Worm (Caenorhabditis elegans): Measurements from ENCODE around the gene Y73B6BL.22.

The Y73B6BL.22 gene

ce11 chrIV:6395190-6395589, 21.3 kb downstream of the Y73B6BL.22 start:
- TF ChIP-seq ama-1 (optimal IDR thresholded peaks at IDR 0.05) (no peak), tbx-11 (GFP tag; IDR thresholded peaks at IDR 0.05) (no peak), flt-1 (GFP tag; IDR thresholded peaks at IDR 0.05) (no peak), tbx-37 (GFP tag; conservative IDR thresholded peaks at IDR 0.05) (no peak), hmg-4 (GFP tag; optimal IDR thresholded peaks at IDR 0.05) (no peak)

ce11 chrIV:6393329-6393728, 23.1 kb downstream of the Y73B6BL.22 start:
- TF ChIP-seq hmg-4 (GFP tag; optimal IDR thresholded peaks at IDR 0.05), result no peak
- no peak for TF ChIP-seq tbx-11 (GFP tag; IDR thresholded peaks at IDR 0.05)
- no peak for TF ChIP-seq ceh-36 (tag; optimal IDR thresholded peaks at IDR 0.05)

ce11 chrIV:6391566-6391965, 24.9 kb downstream of the Y73B6BL.22 start:
- TF ChIP-seq aly-1 (tag; optimal IDR thresholded peaks at IDR 0.05) (no peak), scrt-1 (GFP tag; IDR thresholded peaks at IDR 0.05) (no peak), B0310.2 (tag; optimal IDR thresholded peaks at IDR 0.05) (no peak), hmg-4 (GFP tag; optimal IDR thresholded peaks at IDR 0.05) (no peak), ama-1 (optimal IDR thresholded peaks at IDR 0.05) (no peak), ceh-36 (tag; optimal IDR thresholded peaks at IDR 0.05) (no peak), pes-1 (GFP tag; IDR thresholded peaks at IDR 0.05) (no peak), hmbx-1 (tag; optimal IDR thresholded peaks at IDR 0.05) (no peak), tbx-11 (GFP tag; IDR thresholded peaks at IDR 0.05) (no peak), flt-1 (GFP tag; IDR thresholded peaks at IDR 0.05) (no peak), tra-4 (tag; optimal IDR thresholded peaks at IDR 0.05) (no peak), ets-7 (tag; optimal IDR thresholded peaks at IDR 0.05) (no peak), ceh-13 (GFP tag; optimal IDR thresholded peaks at IDR 0.05) (no peak), sea-1 (GFP tag; conservative IDR thresholded peaks at IDR 0.05) (no peak), hnd-1 (tag; optimal IDR thresholded peaks at IDR 0.05) (no peak), tbx-37 (GFP tag; conservative IDR thresholded peaks at IDR 0.05) (no peak)

- TF ChIP-seq F13C5.2 (tag; optimal IDR thresholded peaks at IDR 0.05), result no peak
- TF ChIP-seq aly-1 (tag; optimal IDR thresholded peaks at IDR 0.05), result no peak
- TF ChIP-seq tbx-37 (GFP tag; conservative IDR thresholded peaks at IDR 0.05), result no peak
- TF ChIP-seq ceh-13 (GFP tag; optimal IDR thresholded peaks at IDR 0.05), result no peak
- no peak for TF ChIP-seq tra-4 (tag; optimal IDR thresholded peaks at IDR 0.05)
These were observed 27.9 kb downstream of the Y73B6BL.22 start for ce11 chrIV:6388550-6388949.

DNA sequence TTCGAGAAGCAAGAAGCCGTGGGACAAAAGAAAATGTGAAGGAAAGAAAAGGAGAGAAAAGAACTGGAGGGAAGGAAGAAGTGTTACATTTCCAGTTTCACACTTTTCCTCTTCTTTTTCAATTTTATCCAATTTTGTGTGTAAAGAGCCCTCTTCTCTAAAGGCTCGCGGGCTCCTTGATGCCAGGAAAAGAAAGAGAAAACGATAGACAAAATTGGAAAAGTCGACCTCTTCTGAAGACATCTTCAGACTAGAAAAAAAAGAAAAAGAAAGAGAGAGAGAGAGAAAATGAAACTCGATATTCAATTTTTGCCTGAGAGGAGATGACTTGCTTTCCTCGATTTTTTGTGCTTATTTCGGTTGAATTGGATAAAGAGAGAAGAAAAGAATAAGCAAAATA, 31.4 kb downstream of the Y73B6BL.22 start:
- no peak for TF ChIP-seq hmg-4 (GFP tag; optimal IDR thresholded peaks at IDR 0.05)
- TF ChIP-seq tbx-37 (GFP tag; conservative IDR thresholded peaks at IDR 0.05), result no peak
- no peak for TF ChIP-seq flt-1 (GFP tag; IDR thresholded peaks at IDR 0.05)

- TF ChIP-seq flt-1 (GFP tag; IDR thresholded peaks at IDR 0.05) (no peak), ama-1 (optimal IDR thresholded peaks at IDR 0.05) (no peak), scrt-1 (GFP tag; IDR thresholded peaks at IDR 0.05) (no peak), hmg-4 (GFP tag; optimal IDR thresholded peaks at IDR 0.05) (no peak), ceh-36 (tag; optimal IDR thresholded peaks at IDR 0.05) (no peak), hnd-1 (tag; optimal IDR thresholded peaks at IDR 0.05) (no peak), B0310.2 (tag; optimal IDR thresholded peaks at IDR 0.05) (no peak), pes-1 (GFP tag; IDR thresholded peaks at IDR 0.05) (no peak)
These were observed 32.5 kb downstream of the Y73B6BL.22 start, which contains the start of gene shl-1 for ce11 chrIV:6383970-6384369. Gene shl-1, minus strand, starts transcription at chrIV:6384070.

- TF ChIP-seq hmg-4 (GFP tag; optimal IDR thresholded peaks at IDR 0.05) (no peak), ama-1 (optimal IDR thresholded peaks at IDR 0.05) (no peak), sea-1 (GFP tag; conservative IDR thresholded peaks at IDR 0.05) (no peak)
These were observed 38.1 kb downstream of the Y73B6BL.22 start for ce11 chrIV:6378398-6378797.

DNA sequence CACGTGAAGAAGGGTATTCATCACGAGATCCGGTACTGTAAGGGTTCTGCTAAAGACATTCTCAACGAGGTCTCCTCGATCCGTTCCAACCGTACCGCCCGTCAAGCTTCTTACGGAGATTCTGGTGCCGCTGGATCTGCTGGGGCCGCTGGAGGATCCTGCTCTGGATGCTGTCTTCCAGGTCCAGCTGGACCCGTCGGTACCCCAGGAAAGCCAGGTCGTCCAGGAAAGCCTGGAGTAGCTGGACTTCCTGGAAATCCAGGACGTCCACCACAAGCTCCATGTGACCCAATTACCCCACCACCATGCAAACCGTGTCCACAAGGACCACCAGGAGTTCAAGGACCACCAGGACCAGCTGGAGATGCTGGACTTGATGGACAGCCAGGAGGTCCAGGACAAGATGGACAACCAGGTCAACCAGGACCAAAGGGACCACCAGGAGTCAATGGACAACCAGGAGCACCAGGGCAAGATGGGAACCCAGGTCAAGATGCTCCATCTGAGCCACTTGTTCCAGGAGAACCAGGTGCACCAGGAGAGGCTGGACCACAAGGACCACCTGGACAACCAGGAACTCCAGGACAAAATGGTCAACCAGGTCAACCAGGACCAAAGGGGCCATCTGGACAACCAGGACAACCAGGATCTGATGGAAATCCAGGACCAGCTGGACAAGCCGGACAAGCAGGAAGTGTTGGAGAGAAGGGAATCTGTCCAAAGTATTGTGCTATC, 39.0 kb downstream of the Y73B6BL.22 start:
- TF ChIP-seq ceh-36 (tag; optimal IDR thresholded peaks at IDR 0.05) (no peak), tra-4 (tag; optimal IDR thresholded peaks at IDR 0.05) (no peak), sea-1 (GFP tag; conservative IDR thresholded peaks at IDR 0.05) (no peak), tbx-11 (GFP tag; IDR thresholded peaks at IDR 0.05) (no peak), F13C5.2 (tag; optimal IDR thresholded peaks at IDR 0.05) (no peak), tbx-37 (GFP tag; conservative IDR thresholded peaks at IDR 0.05) (no peak), aly-1 (tag; optimal IDR thresholded peaks at IDR 0.05) (no peak), ama-1 (optimal IDR thresholded peaks at IDR 0.05) (no peak), hnd-1 (tag; optimal IDR thresholded peaks at IDR 0.05) (no peak), hmg-4 (GFP tag; optimal IDR thresholded peaks at IDR 0.05) (no peak), ets-7 (tag; optimal IDR thresholded peaks at IDR 0.05) (no peak), hmbx-1 (tag; optimal IDR thresholded peaks at IDR 0.05) (no peak), B0310.2 (tag; optimal IDR thresholded peaks at IDR 0.05) (no peak), ceh-13 (GFP tag; optimal IDR thresholded peaks at IDR 0.05) (no peak), flt-1 (GFP tag; IDR thresholded peaks at IDR 0.05) (no peak), scrt-1 (GFP tag; IDR thresholded peaks at IDR 0.05) (no peak), pes-1 (GFP tag; IDR thresholded peaks at IDR 0.05) (no peak)
